Worm (Caenorhabditis elegans): ENCODE measurements around the gene hrpa-2.

hrpa-2 gene

ce11 chrX:5249603-5250002 lies 33.4 kb downstream of the hrpa-2 start, which contains the start of gene Y34B4A.10:
Gene Y34B4A.10 (plus strand): TSS chrX:5249903.
- no peak for TF ChIP-seq lin-39 (tag; optimal IDR thresholded peaks at IDR 0.05)
- no peak for TF ChIP-seq aly-2 (tag; optimal IDR thresholded peaks at IDR 0.05)
- TF ChIP-seq egl-27 (tag; optimal IDR thresholded peaks at IDR 0.05): no peak

- TF ChIP-seq pha-4 (tag; optimal IDR thresholded peaks at IDR 0.05) (peak; percentile 32), elt-2 (tag; optimal IDR thresholded peaks at IDR 0.05) (peak; percentile 84), ztf-11 (tag; optimal IDR thresholded peaks at IDR 0.05) (no peak), nhr-237 (tag; optimal IDR thresholded peaks at IDR 0.05) (no peak), pqm-1 (tag; optimal IDR thresholded peaks at IDR 0.05) (peak; percentile 72)
Observed at ce11 chrX:5252798-5253197, 36.6 kb downstream of the hrpa-2 start, which contains the start of gene nspg-14. Gene nspg-14 (plus strand): TSS chrX:5253047.

- TF ChIP-seq nhr-12 (tag; optimal IDR thresholded peaks at IDR 0.05) (no peak), mdl-1 (tag; optimal IDR thresholded peaks at IDR 0.05) (no peak), lin-15B (tag; optimal IDR thresholded peaks at IDR 0.05) (no peak), aly-2 (tag; optimal IDR thresholded peaks at IDR 0.05) (no peak), nhr-237 (tag; optimal IDR thresholded peaks at IDR 0.05) (no peak), fkh-2 (tag; optimal IDR thresholded peaks at IDR 0.05) (no peak), nhr-43 (tag; optimal IDR thresholded peaks at IDR 0.05; ENCODE audit: poor library complexity, severe bottlenecking) (no peak), ceh-82 (tag; optimal IDR thresholded peaks at IDR 0.05) (no peak), hmg-11 (tag; optimal IDR thresholded peaks at IDR 0.05) (no peak)
Observed at ce11 chrX:5254894-5255293, 38.7 kb downstream of the hrpa-2 start, which contains the start of gene nspg-13. Gene nspg-13 (plus strand): TSS chrX:5255194.

DNA sequence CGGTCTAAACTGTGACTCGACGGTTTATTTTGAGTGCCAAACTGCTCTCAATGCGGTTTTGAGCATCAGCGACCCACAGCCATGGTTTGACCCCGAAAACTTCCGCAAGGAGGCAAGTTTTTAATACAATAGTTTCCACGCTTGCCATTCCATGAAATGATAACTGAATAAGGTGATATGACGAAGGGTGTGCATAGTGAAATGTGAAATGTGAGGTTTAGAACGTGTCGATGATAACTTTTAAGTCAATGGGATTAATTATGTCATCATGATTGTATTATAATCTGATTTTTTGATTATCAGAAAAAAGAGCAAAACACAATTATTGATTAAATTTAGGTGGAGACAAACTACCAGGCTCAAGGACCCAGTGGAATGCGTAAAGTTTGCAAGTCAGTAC lies 39.2 kb downstream of the hrpa-2 start:
- no peak for TF ChIP-seq egl-27 (tag; optimal IDR thresholded peaks at IDR 0.05)
- peak; percentile 73 for TF ChIP-seq elt-2 (tag; optimal IDR thresholded peaks at IDR 0.05)
- TF ChIP-seq ceh-28 (tag; optimal IDR thresholded peaks at IDR 0.05): no peak

DNA sequence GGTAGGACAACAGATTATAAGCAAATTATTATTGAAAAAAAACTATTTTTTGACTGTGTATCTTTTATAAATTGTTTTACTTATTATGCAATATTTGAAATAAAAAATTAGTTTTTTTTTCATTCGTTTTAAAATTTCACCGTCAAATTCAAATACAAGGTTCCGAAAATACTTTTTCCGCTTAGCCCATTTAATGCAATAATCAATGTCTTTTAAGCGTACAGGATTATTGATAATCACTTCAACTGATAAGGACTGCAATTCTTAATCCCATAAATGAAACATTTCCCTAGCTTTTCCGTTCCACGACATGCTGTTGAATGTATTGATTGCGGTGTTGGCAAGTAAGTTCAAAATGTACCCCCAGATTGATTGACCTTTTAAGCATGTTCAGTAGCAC lies 40.8 kb downstream of the hrpa-2 start, which contains the start of gene nspg-12:
TSS of gene nspg-12 (plus strand) at position 301 of the 400 bp plus-strand sequence.
- no peak for TF ChIP-seq lsy-12 (tag; optimal IDR thresholded peaks at IDR 0.05)
- no peak for TF ChIP-seq fkh-2 (tag; optimal IDR thresholded peaks at IDR 0.05)
- TF ChIP-seq ztf-11 (tag; optimal IDR thresholded peaks at IDR 0.05): no peak
- peak; percentile 44 for TF ChIP-seq elt-2 (tag; optimal IDR thresholded peaks at IDR 0.05)
- no peak for TF ChIP-seq ceh-82 (tag; optimal IDR thresholded peaks at IDR 0.05)

DNA sequence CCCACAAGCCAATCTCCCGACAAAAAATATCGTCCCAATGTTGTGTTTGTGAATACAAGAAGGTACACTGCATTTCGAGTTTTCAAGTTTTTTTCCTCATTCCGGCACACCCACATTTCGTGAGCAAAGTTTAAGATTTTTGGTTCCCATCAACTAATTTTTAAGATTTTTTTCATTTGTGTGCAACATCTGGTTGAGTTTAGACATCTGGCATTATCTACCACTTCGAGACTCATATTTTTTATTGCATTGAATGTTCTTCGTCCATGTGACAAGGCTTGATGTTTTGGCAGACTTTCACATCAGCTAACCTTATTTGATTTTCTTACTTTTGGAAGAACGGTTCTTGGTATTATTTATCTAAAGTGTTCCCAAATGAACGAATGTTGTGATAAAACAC lies 44.2 kb downstream of the hrpa-2 start:
- no peak for TF ChIP-seq ztf-11 (tag; optimal IDR thresholded peaks at IDR 0.05)
- no peak for TF ChIP-seq fkh-2 (tag; optimal IDR thresholded peaks at IDR 0.05)
- no peak for TF ChIP-seq lsy-12 (tag; optimal IDR thresholded peaks at IDR 0.05)
- TF ChIP-seq ztf-4 (tag; optimal IDR thresholded peaks at IDR 0.05): no peak
- TF ChIP-seq nhr-11 (tag; optimal IDR thresholded peaks at IDR 0.05): no peak
- no peak for TF ChIP-seq sea-2 (GFP tag; optimal IDR thresholded peaks at IDR 0.05)
- no peak for TF ChIP-seq tbx-2 (tag; optimal IDR thresholded peaks at IDR 0.05)
- TF ChIP-seq ama-1 (optimal IDR thresholded peaks at IDR 0.05): no peak
- TF ChIP-seq pha-4 (tag; optimal IDR thresholded peaks at IDR 0.05): no peak
- no peak for TF ChIP-seq nhr-237 (tag; optimal IDR thresholded peaks at IDR 0.05)
- no peak for TF ChIP-seq elt-3 (tag; optimal IDR thresholded peaks at IDR 0.05)
- TF ChIP-seq mml-1 (tag; optimal IDR thresholded peaks at IDR 0.05): no peak

ce11 chrX:5262033-5262432 lies 45.9 kb downstream of the hrpa-2 start:
- TF ChIP-seq pqm-1 (tag; optimal IDR thresholded peaks at IDR 0.05): peak; percentile 32
- no peak for TF ChIP-seq daf-12 (tag; optimal IDR thresholded peaks at IDR 0.05)
- peak; percentile 64 for TF ChIP-seq elt-2 (tag; optimal IDR thresholded peaks at IDR 0.05)

DNA sequence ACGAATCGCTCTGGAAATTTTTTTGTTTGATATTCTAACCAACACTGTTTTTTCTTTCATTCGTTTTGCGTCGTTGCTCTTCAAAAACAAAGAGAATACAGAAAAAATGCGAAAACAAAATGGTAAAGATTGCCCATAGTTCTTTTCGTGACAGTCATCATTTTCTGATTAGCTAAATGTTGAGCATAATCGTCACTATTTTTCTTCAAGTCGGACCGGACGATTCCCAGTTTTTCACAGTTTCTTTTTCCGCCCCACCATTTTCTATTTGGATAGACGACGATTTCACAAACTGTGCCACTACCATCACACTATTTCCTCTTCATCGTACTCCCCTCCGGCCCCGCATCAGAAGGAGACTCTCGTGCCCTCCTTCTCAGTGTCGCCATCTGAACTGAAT lies 47.4 kb downstream of the hrpa-2 start:
- TF ChIP-seq unc-39 (tag; optimal IDR thresholded peaks at IDR 0.05) (no peak), lsy-12 (tag; optimal IDR thresholded peaks at IDR 0.05) (no peak), sea-2 (GFP tag; optimal IDR thresholded peaks at IDR 0.05) (no peak), egl-27 (tag; optimal IDR thresholded peaks at IDR 0.05) (no peak), eor-1 (tag; optimal IDR thresholded peaks at IDR 0.05) (no peak), elt-2 (tag; optimal IDR thresholded peaks at IDR 0.05) (no peak), lin-15B (tag; optimal IDR thresholded peaks at IDR 0.05) (no peak), elt-3 (tag; optimal IDR thresholded peaks at IDR 0.05) (no peak), ztf-4 (tag; optimal IDR thresholded peaks at IDR 0.05) (no peak), ceh-28 (tag; optimal IDR thresholded peaks at IDR 0.05) (no peak), ceh-82 (tag; optimal IDR thresholded peaks at IDR 0.05) (no peak), ama-1 (optimal IDR thresholded peaks at IDR 0.05) (no peak), egl-5 (tag; optimal IDR thresholded peaks at IDR 0.05) (no peak), mdl-1 (tag; optimal IDR thresholded peaks at IDR 0.05) (no peak), nfya-1 (tag; optimal IDR thresholded peaks at IDR 0.05; ENCODE audit: insufficient read depth) (no peak), nhr-43 (tag; optimal IDR thresholded peaks at IDR 0.05; ENCODE audit: poor library complexity, severe bottlenecking) (no peak), nhr-76 (tag; optimal IDR thresholded peaks at IDR 0.05) (no peak), jun-1 (tag; optimal IDR thresholded peaks at IDR 0.05) (no peak), ZK546.5 (tag; optimal IDR thresholded peaks at IDR 0.05) (no peak)

Data from whole organism, L3 larva.